Fruit fly (Drosophila melanogaster): ENCODE measurements around the gene CG14042.

CG14042 gene

DNA sequence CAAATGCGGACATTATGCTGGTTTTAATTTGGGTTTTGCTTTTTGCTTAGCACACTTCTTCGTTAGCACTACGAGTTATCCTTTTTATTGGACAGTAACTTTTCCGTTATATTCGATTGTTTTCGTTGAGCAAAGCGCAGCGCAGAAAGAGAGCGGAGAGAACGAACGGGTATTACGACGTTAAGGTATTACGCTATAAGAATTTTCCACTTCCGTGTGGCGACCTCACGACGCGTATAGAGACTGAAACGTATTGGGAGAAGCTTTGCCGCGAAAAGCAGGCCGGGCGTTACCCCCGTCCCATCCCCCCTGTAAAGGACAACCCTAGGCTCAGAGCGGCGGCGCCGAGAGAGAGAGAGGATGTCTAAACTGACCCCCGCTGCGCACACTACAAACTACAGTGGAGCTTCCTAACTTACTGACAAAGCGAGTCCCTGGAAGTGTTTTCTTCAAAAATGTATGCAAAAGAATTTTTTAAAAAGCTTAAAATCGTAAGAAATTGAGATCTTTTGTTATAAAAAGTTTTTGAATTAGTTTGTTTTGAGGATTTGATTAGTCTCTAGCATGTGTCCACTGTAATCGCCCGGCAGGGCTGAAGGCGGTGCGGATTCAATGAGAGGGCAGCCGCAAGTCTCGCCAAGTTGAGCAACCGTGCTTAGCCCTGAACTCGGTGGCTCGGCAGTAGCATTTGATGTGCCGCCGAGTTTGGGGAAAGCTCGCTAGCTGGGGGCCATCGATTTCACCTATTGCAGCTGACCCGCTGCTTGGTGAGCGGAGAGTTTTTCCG is 32.6 kb upstream of the CG14042 start (continued):
- TF ChIP-seq Oli (tag; optimal IDR thresholded peaks at IDR 0.05), result peak; percentile 93
- TF ChIP-seq nom (GFP tag; optimal IDR thresholded peaks at IDR 0.05), result peak; percentile 64
- TF ChIP-seq org-1 (GFP tag; optimal IDR thresholded peaks at IDR 0.05), result peak; percentile 92
- peak; percentile 95 for TF ChIP-seq CG5953 (GFP tag; IDR thresholded peaks at IDR 0.05)
- TF ChIP-seq CG9437 (GFP tag; optimal IDR thresholded peaks at IDR 0.05), result peak; percentile 90
- peak; percentile 95 for TF ChIP-seq CG13424 (tag; optimal IDR thresholded peaks at IDR 0.05)
- TF ChIP-seq CG11695 (GFP tag; IDR thresholded peaks at IDR 0.05), result peak; percentile 96
- TF ChIP-seq slp2 (GFP tag; optimal IDR thresholded peaks at IDR 0.05), result peak; percentile 92
- peak; percentile 93 for TF ChIP-seq pum (GFP tag; optimal IDR thresholded peaks at IDR 0.05)
- TF ChIP-seq CG15514 (GFP tag; optimal IDR thresholded peaks at IDR 0.05), result peak; percentile 92
- TF ChIP-seq CG17568 (GFP tag; optimal IDR thresholded peaks at IDR 0.05), result peak; percentile 90
- TF ChIP-seq gcm2 (GFP tag; optimal IDR thresholded peaks at IDR 0.05), result peak; percentile 93
- peak; percentile 92 for TF ChIP-seq CG14050 (GFP tag; IDR thresholded peaks at IDR 0.05)
- peak; percentile 96 for TF ChIP-seq esg (GFP tag; conservative IDR thresholded peaks at IDR 0.05)
- TF ChIP-seq Mes4 (GFP tag; optimal IDR thresholded peaks at IDR 0.05), result peak; percentile 91
- TF ChIP-seq CG17361 (GFP tag; IDR thresholded peaks at IDR 0.05), result peak; percentile 92
- TF ChIP-seq knrl (GFP tag; IDR thresholded peaks at IDR 0.05; ENCODE audit: partially characterized antibody), result no peak
- TF ChIP-seq CG5180 (GFP tag; optimal IDR thresholded peaks at IDR 0.05), result peak; percentile 83
- peak; percentile 86 for TF ChIP-seq CG10462 (GFP tag; optimal IDR thresholded peaks at IDR 0.05)
- TF ChIP-seq tin (GFP tag; optimal IDR thresholded peaks at IDR 0.05), result peak; percentile 97
- peak; percentile 90 for TF ChIP-seq Chrac-16 (GFP tag; optimal IDR thresholded peaks at IDR 0.05)
- peak; percentile 93 for TF ChIP-seq scrt (GFP tag; optimal IDR thresholded peaks at IDR 0.05)
- TF ChIP-seq E2f2 (GFP tag; IDR thresholded peaks at IDR 0.05), result peak; percentile 77
- TF ChIP-seq Asciz (GFP tag; optimal IDR thresholded peaks at IDR 0.05), result peak; percentile 89
- TF ChIP-seq crp (GFP tag; optimal IDR thresholded peaks at IDR 0.05), result peak in 1 of 2 experiments; percentile 48
- peak; percentile 91 for TF ChIP-seq Abd-B (GFP tag; optimal IDR thresholded peaks at IDR 0.05)
- peak; percentile 94 for TF ChIP-seq CG6272 (GFP tag; IDR thresholded peaks at IDR 0.05)
- TF ChIP-seq pho (GFP tag; optimal IDR thresholded peaks at IDR 0.05), result peak; percentile 97
- peak; percentile 92 for TF ChIP-seq HmgD (GFP tag; optimal IDR thresholded peaks at IDR 0.05)
- TF ChIP-seq CG10543 (GFP tag; optimal IDR thresholded peaks at IDR 0.05), result peak; percentile 95
- peak; percentile 84 for TF ChIP-seq CG12236 (GFP tag; optimal IDR thresholded peaks at IDR 0.05)
- no peak for TF ChIP-seq Sry-β (GFP tag; optimal IDR thresholded peaks at IDR 0.05)
- TF ChIP-seq CG1792 (GFP tag; optimal IDR thresholded peaks at IDR 0.05), result peak; percentile 94
- TF ChIP-seq fu2 (GFP tag; optimal IDR thresholded peaks at IDR 0.05), result peak; percentile 95
- TF ChIP-seq CG2875 (GFP tag; optimal IDR thresholded peaks at IDR 0.05), result peak; percentile 88
- TF ChIP-seq CG14441 (GFP tag; IDR thresholded peaks at IDR 0.05), result peak; percentile 96
- peak; percentile 94 for TF ChIP-seq az2 (GFP tag; optimal IDR thresholded peaks at IDR 0.05)
- peak; percentile 91 for TF ChIP-seq CG4854 (GFP tag; optimal IDR thresholded peaks at IDR 0.05)
- TF ChIP-seq BtbVII (GFP tag; optimal IDR thresholded peaks at IDR 0.05), result peak; percentile 93
- peak; percentile 91 for TF ChIP-seq CG10654 (GFP tag; optimal IDR thresholded peaks at IDR 0.05)
- TF ChIP-seq CG12659 (GFP tag; optimal IDR thresholded peaks at IDR 0.05), result peak; percentile 96
- TF ChIP-seq CG6765 (GFP tag; optimal IDR thresholded peaks at IDR 0.05), result peak; percentile 86
- TF ChIP-seq hth (optimal IDR thresholded peaks at IDR 0.05), result no peak
- TF ChIP-seq Nf-YA (GFP tag; IDR thresholded peaks at IDR 0.05), result peak; percentile 88
- no peak for TF ChIP-seq Doc3 (GFP tag; IDR thresholded peaks at IDR 0.05; ENCODE audit: partially characterized antibody)
- peak; percentile 59 for TF ChIP-seq Neu2 (GFP tag; optimal IDR thresholded peaks at IDR 0.05; ENCODE audit: borderline replicate concordance)
- no peak for TF ChIP-seq tio (GFP tag; optimal IDR thresholded peaks at IDR 0.05)
- TF ChIP-seq bbx (GFP tag; IDR thresholded peaks at IDR 0.05; ENCODE audit: partially characterized antibody), result no peak
- TF ChIP-seq Hr3 (GFP tag; optimal IDR thresholded peaks at IDR 0.05), result peak; percentile 92
